Fruit fly (Drosophila melanogaster) whole organism, embryonic: Measurements from ENCODE around the gene CG17198.

Source experiments
- Ada2b ChIP-seq: fragments of 200-800 bp; sonication (Bioruptor generic); IDR thresholded peaks from 2 replicates; pipeline ENCODE4 v1.3.6; 2022; ENCODE audit warnings: missing biosample characterization, missing genetic modification characterization
- Aef1 ChIP-seq: fragments of 200-800 bp; sonication (Bioruptor generic); IDR thresholded peaks from 3 replicates; pipeline ENCODE4 v1.3.6; 2022; ENCODE audit warnings: missing biosample characterization, missing genetic modification characterization
- Atf-2 ChIP-seq: fragments of 200-800 bp; sonication (Bioruptor generic); optimal IDR thresholded peaks from 2 replicates; lab custom pipeline; 2016; ENCODE audit warnings: missing biosample characterization, missing genetic modification characterization
- Bgb ChIP-seq: fragments of 200-800 bp; sonication (Bioruptor generic); IDR thresholded peaks from 2 replicates; pipeline ENCODE4 v1.3.6; 2022; ENCODE audit warnings: missing biosample characterization, missing genetic modification characterization; ENCODE audit not compliant: partially characterized antibody
- BtbVII ChIP-seq: fragments of 200-800 bp; sonication (Bioruptor generic); optimal IDR thresholded peaks from 3 replicates; lab custom pipeline; 2017; ENCODE audit warnings: missing biosample characterization, mild to moderate bottlenecking, missing genetic modification characterization
- CG10654 ChIP-seq: fragments of 200-800 bp; sonication (Bioruptor generic); optimal IDR thresholded peaks from 2 replicates; lab custom pipeline; 2016; ENCODE audit warnings: missing biosample characterization, missing genetic modification characterization
- CG10979 ChIP-seq: fragments of 200-800 bp; sonication (Bioruptor generic); optimal IDR thresholded peaks from 2 replicates; lab custom pipeline; 2018; ENCODE audit warnings: missing biosample characterization, mild to moderate bottlenecking, missing genetic modification characterization, moderate library complexity
- CG11723 ChIP-seq: fragments of 200-800 bp; sonication (Bioruptor generic); optimal IDR thresholded peaks from 2 replicates; lab custom pipeline; 2017; ENCODE audit warnings: missing biosample characterization, mild to moderate bottlenecking, missing genetic modification characterization
- CG12769 ChIP-seq: fragments of 200-800 bp; sonication (Bioruptor generic); optimal IDR thresholded peaks from 2 replicates; lab custom pipeline; 2019; ENCODE audit warnings: missing biosample characterization, mild to moderate bottlenecking, missing genetic modification characterization, moderate library complexity
- CG15073 ChIP-seq: fragments of 200-800 bp; sonication (Bioruptor generic); optimal IDR thresholded peaks from 2 replicates; lab custom pipeline; 2016; ENCODE audit warnings: missing biosample characterization, missing genetic modification characterization
- CG15479 ChIP-seq: fragments of 200-800 bp; sonication (Bioruptor generic); optimal IDR thresholded peaks from 3 replicates; lab custom pipeline; 2019; ENCODE audit warnings: missing biosample characterization, mild to moderate bottlenecking, missing genetic modification characterization, moderate library complexity
- CG16815 ChIP-seq: fragments of 200-800 bp; sonication (Bioruptor generic); optimal IDR thresholded peaks from 3 replicates; lab custom pipeline; 2017; ENCODE audit warnings: missing biosample characterization, mild to moderate bottlenecking, missing genetic modification characterization
- CG17912 ChIP-seq: fragments of 200-800 bp; sonication (Bioruptor generic); optimal IDR thresholded peaks from 2 replicates; lab custom pipeline; 2018; ENCODE audit warnings: missing biosample characterization, mild to moderate bottlenecking, missing genetic modification characterization
- CG18262 ChIP-seq: fragments of 200-800 bp; optimal IDR thresholded peaks from 3 replicates; lab custom pipeline; 2019; ENCODE audit warnings: missing biosample characterization, mild to moderate bottlenecking, missing genetic modification characterization, moderate library complexity
- CG32532 ChIP-seq: fragments of 200-800 bp; sonication (Bioruptor generic); IDR thresholded peaks from 2 replicates; pipeline ENCODE4 v1.3.6; 2022; ENCODE audit warnings: missing biosample characterization, missing genetic modification characterization
- CG34224 ChIP-seq: fragments of 200-800 bp; sonication (Bioruptor generic); IDR thresholded peaks from 3 replicates; pipeline ENCODE4 v1.3.6; 2022; ENCODE audit warnings: missing biosample characterization, missing genetic modification characterization; ENCODE audit not compliant: partially characterized antibody
- CG3995 ChIP-seq: fragments of 200-800 bp; sonication (Bioruptor generic); optimal IDR thresholded peaks from 3 replicates; lab custom pipeline; 2016; ENCODE audit warnings: missing biosample characterization, missing genetic modification characterization
- CG4730 ChIP-seq: fragments of 200-800 bp; sonication (Bioruptor generic); IDR thresholded peaks from 2 replicates; pipeline ENCODE4 v1.3.6; 2022; ENCODE audit warnings: missing biosample characterization, missing genetic modification characterization
- CG7786 ChIP-seq: fragments of 200-800 bp; sonication (Bioruptor generic); optimal IDR thresholded peaks from 2 replicates; lab custom pipeline; 2016; ENCODE audit warnings: missing biosample characterization, missing genetic modification characterization
- CG7839 ChIP-seq: fragments of 200-800 bp; sonication (Bioruptor generic); optimal IDR thresholded peaks from 3 replicates; lab custom pipeline; 2018; ENCODE audit warnings: missing biosample characterization, mild to moderate bottlenecking, missing genetic modification characterization, moderate library complexity
- CHES-1-like ChIP-seq: fragments of 200-800 bp; sonication (Bioruptor generic); optimal IDR thresholded peaks from 2 replicates; lab custom pipeline; 2016; ENCODE audit warnings: missing biosample characterization, missing genetic modification characterization
- Doc2 ChIP-seq: fragments of 200-800 bp; sonication (Bioruptor generic); IDR thresholded peaks from 2 replicates; pipeline ENCODE4 v1.3.6; 2022; ENCODE audit warnings: missing biosample characterization, missing genetic modification characterization
- E2f1 ChIP-seq: fragments of 200-800 bp; sonication (Bioruptor generic); IDR thresholded peaks from 2 replicates; pipeline ENCODE4 v1.3.6; 2022; ENCODE audit warnings: missing biosample characterization, missing genetic modification characterization
- ERR ChIP-seq: fragments of 200-800 bp; sonication (Bioruptor generic); optimal IDR thresholded peaks from 2 replicates; lab custom pipeline; 2016; ENCODE audit warnings: missing biosample characterization, missing genetic modification characterization
- Hr51 ChIP-seq, 2 experiments: fragments of 200-800 bp; sonication (Bioruptor generic); optimal IDR thresholded peaks; 2 replicates in 1 of 2; 3 replicates in 1 of 2; lab custom pipeline; 2016 to 2018; ENCODE audit warnings: missing biosample characterization in 2 of 2, missing genetic modification characterization in 2 of 2, mild to moderate bottlenecking in 1 of 2, moderate library complexity in 1 of 2
- MTF-1 ChIP-seq: fragments of 200-800 bp; sonication (Bioruptor generic); optimal IDR thresholded peaks from 2 replicates; lab custom pipeline; 2018; ENCODE audit warnings: missing biosample characterization, mild to moderate bottlenecking, missing genetic modification characterization, borderline replicate concordance
- Meics ChIP-seq: fragments of 200-800 bp; sonication (Bioruptor generic); optimal IDR thresholded peaks from 2 replicates; lab custom pipeline; 2017; ENCODE audit warnings: missing biosample characterization, mild to moderate bottlenecking, missing genetic modification characterization
- PHDP ChIP-seq: fragments of 200-800 bp; sonication (Bioruptor generic); optimal IDR thresholded peaks from 3 replicates; lab custom pipeline; 2018; ENCODE audit warnings: missing biosample characterization, mild to moderate bottlenecking, missing genetic modification characterization, moderate library complexity
- Sin3A ChIP-seq: fragments of >200 bp; optimal IDR thresholded peaks from 2 replicates; lab custom pipeline; 2018
- Sry-β ChIP-seq: fragments of 200-800 bp; sonication (Bioruptor generic); optimal IDR thresholded peaks from 2 replicates; lab custom pipeline; 2018; ENCODE audit warnings: missing biosample characterization, mild to moderate bottlenecking, missing genetic modification characterization, moderate library complexity
- Xrp1 ChIP-seq: fragments of 200-800 bp; sonication (Bioruptor generic); IDR thresholded peaks from 2 replicates; pipeline ENCODE4 v1.3.6; 2022; ENCODE audit warnings: missing biosample characterization, missing genetic modification characterization
- YL-1 ChIP-seq: fragments of 200-800 bp; sonication (Bioruptor generic); optimal IDR thresholded peaks from 3 replicates; lab custom pipeline; 2017; ENCODE audit warnings: missing biosample characterization, mild to moderate bottlenecking, missing genetic modification characterization
- ac ChIP-seq: fragments of 200-800 bp; sonication (Bioruptor generic); optimal IDR thresholded peaks from 3 replicates; lab custom pipeline; 2017; ENCODE audit warnings: missing biosample characterization, mild to moderate bottlenecking, missing genetic modification characterization
- cad ChIP-seq: fragments of >200 bp; optimal IDR thresholded peaks from 2 replicates; lab custom pipeline; 2017; ENCODE audit warnings: missing biosample characterization, missing genetic modification characterization
- corto ChIP-seq: fragments of 200-800 bp; sonication (Bioruptor generic); optimal IDR thresholded peaks from 2 replicates; lab custom pipeline; 2016; ENCODE audit warnings: missing biosample characterization, mild to moderate bottlenecking, missing genetic modification characterization, moderate library complexity
- crol ChIP-seq: fragments of 200-800 bp; sonication (Bioruptor generic); IDR thresholded peaks from 2 replicates; pipeline ENCODE4 v1.3.6; 2022; ENCODE audit warnings: missing biosample characterization, missing genetic modification characterization
- da ChIP-seq: fragments of 200-800 bp; sonication (Bioruptor generic); optimal IDR thresholded peaks from 2 replicates; lab custom pipeline; 2016; ENCODE audit warnings: missing biosample characterization, missing genetic modification characterization
- ems ChIP-seq: fragments of 200-800 bp; sonication (Bioruptor generic); optimal IDR thresholded peaks from 3 replicates; lab custom pipeline; 2016; ENCODE audit warnings: missing biosample characterization, missing genetic modification characterization
- eve ChIP-seq, 2 experiments: fragments of >200 bp; optimal IDR thresholded peaks; 2 replicates each; lab custom pipeline; 2017; ENCODE audit warnings: missing biosample characterization in 2 of 2, missing genetic modification characterization in 2 of 2
- h ChIP-seq: fragments of >200 bp; optimal IDR thresholded peaks from 2 replicates; lab custom pipeline; 2017
- insv ChIP-seq, 2 experiments: fragments of 200-800 bp; sonication (Bioruptor generic); optimal IDR thresholded peaks; 3 replicates each; lab custom pipeline; 2016 to 2018; ENCODE audit warnings: missing biosample characterization in 2 of 2, missing genetic modification characterization in 2 of 2
- ken ChIP-seq: fragments of 200-800 bp; sonication (Bioruptor generic); IDR thresholded peaks from 3 replicates; pipeline ENCODE4 v1.3.6; 2022; ENCODE audit warnings: missing biosample characterization, missing genetic modification characterization
- luna ChIP-seq: fragments of 200-800 bp; sonication (Bioruptor generic); optimal IDR thresholded peaks from 2 replicates; lab custom pipeline; 2016; ENCODE audit warnings: missing biosample characterization, missing genetic modification characterization
- maf-S ChIP-seq: fragments of 200-800 bp; sonication (Bioruptor generic); optimal IDR thresholded peaks from 2 replicates; lab custom pipeline; 2016; ENCODE audit warnings: missing biosample characterization, missing genetic modification characterization
- nerfin-2 ChIP-seq: fragments of 200-800 bp; sonication (Bioruptor generic); IDR thresholded peaks from 2 replicates; pipeline ENCODE4 v1.3.6; 2022; ENCODE audit warnings: missing biosample characterization, missing genetic modification characterization; ENCODE audit not compliant: partially characterized antibody
- nom ChIP-seq: fragments of 200-800 bp; sonication (Bioruptor generic); optimal IDR thresholded peaks from 2 replicates; lab custom pipeline; 2017; ENCODE audit warnings: missing biosample characterization, missing genetic modification characterization, mild to moderate bottlenecking, moderate library complexity, missing genetic modification reagents
- pros ChIP-seq: fragments of 200-800 bp; sonication (Bioruptor generic); optimal IDR thresholded peaks from 3 replicates; lab custom pipeline; 2019; ENCODE audit warnings: missing biosample characterization, mild to moderate bottlenecking, missing genetic modification characterization, moderate library complexity
- pum ChIP-seq: fragments of 200-800 bp; sonication (Bioruptor generic); optimal IDR thresholded peaks from 2 replicates; lab custom pipeline; 2016; ENCODE audit warnings: missing biosample characterization, missing genetic modification characterization
- slbo ChIP-seq: fragments of 200-800 bp; sonication (Bioruptor generic); IDR thresholded peaks from 2 replicates; pipeline ENCODE4 v1.3.6; 2022; ENCODE audit warnings: missing biosample characterization, missing genetic modification characterization
- tgo ChIP-seq: fragments of 200-800 bp; sonication (Bioruptor generic); IDR thresholded peaks from 3 replicates; pipeline ENCODE4 v1.3.6; 2022; ENCODE audit warnings: missing biosample characterization, missing genetic modification characterization

CG17198 gene

dm6 chr3R:25737735-25738371 lies 37.3 kb downstream of the CG17198 start (continued):
- TF ChIP-seq CHES-1-like (GFP tag; lab: Kevin White, UChicago) (peak; percentile 89), YL-1 (GFP tag; lab: Kevin White, UChicago) (peak; percentile 45), CG12769 (tag; lab: Kevin White, UChicago) (peak; percentile 89), CG10979 (tag; lab: Kevin White, UChicago) (peak; percentile 97), slbo (GFP tag; lab: Robert Waterston, UW) (peak; percentile 93), BtbVII (GFP tag; lab: Kevin White, UChicago) (peak; percentile 81), CG34224 (no peak), Bgb (GFP tag; lab: Robert Waterston, UW) (no peak), nom (peak; percentile 97), ac (no peak), CG15479 (no peak), Sin3A (lab: Kevin White, UChicago) (no peak), CG16815 (GFP tag; lab: Kevin White, UChicago) (peak; percentile 73), tgo (peak; percentile 88), Xrp1 (GFP tag; lab: Robert Waterston, UW) (peak; percentile 94), ems (peak; percentile 96), CG4730 (GFP tag; lab: Robert Waterston, UW) (peak; percentile 85), h (lab: Kevin White, UChicago) (no peak), CG17912 (GFP tag; lab: Kevin White, UChicago) (peak; percentile 10), maf-S (peak; percentile 90), CG32532 (GFP tag; lab: Robert Waterston, UW) (peak; percentile 89), insv (GFP tag; optimal IDR thresholded peaks at IDR 0.05; lab: Kevin White, UChicago) (peak; percentile 2 to 12), CG18262 (peak; percentile 96), CG10654 (GFP tag; lab: Kevin White, UChicago) (peak; percentile 95), Aef1 (peak; percentile 86), da (GFP tag; lab: Kevin White, UChicago) (peak; percentile 73), Meics (peak; percentile 81), ken (GFP tag; lab: Robert Waterston, UW) (peak; percentile 97), crol (GFP tag; lab: Robert Waterston, UW) (peak; percentile 47; the same call in 1 of the 2 replicates), Doc2 (peak; percentile 38; the same call in 1 of the 2 replicates), cad (GFP tag; lab: Kevin White, UChicago) (no peak), PHDP (tag; lab: Kevin White, UChicago) (peak; percentile 94), luna (GFP tag; lab: Kevin White, UChicago) (peak; percentile 51), nerfin-2 (GFP tag; lab: Robert Waterston, UW) (no peak), eve (GFP tag; optimal IDR thresholded peaks at IDR 0.05; lab: Kevin White, UChicago) (peak in 1 of 2 experiments; percentile 92), E2f1 (peak; percentile 90), Atf-2 (GFP tag; lab: Kevin White, UChicago) (peak; percentile 88), CG3995 (GFP tag; lab: Kevin White, UChicago) (peak; percentile 56), pum (GFP tag; lab: Kevin White, UChicago) (peak; percentile 97), corto (GFP tag; lab: Kevin White, UChicago) (peak; percentile 97), Hr51 (GFP tag; optimal IDR thresholded peaks at IDR 0.05; lab: Kevin White, UChicago) (peak; percentile 76 to 83), CG7786 (GFP tag; lab: Kevin White, UChicago) (peak; percentile 93), CG15073 (GFP tag; lab: Kevin White, UChicago) (peak; percentile 76), MTF-1 (peak; percentile 84), ERR (GFP tag; lab: Kevin White, UChicago) (peak; percentile 91), Sry-β (GFP tag; lab: Kevin White, UChicago) (peak; percentile 69), CG11723 (GFP tag; lab: Kevin White, UChicago) (peak; percentile 84), pros (GFP tag; lab: Kevin White, UChicago) (no peak), Ada2b (GFP tag; lab: Robert Waterston, UW) (peak; percentile 92), CG7839 (tag; lab: Kevin White, UChicago) (peak; percentile 95)
